Worm (Caenorhabditis elegans) whole organism, L3 larva: Measurements from ENCODE around the gene tag-209.

Experiments
- ZK546.5 ChIP-seq: sonication (generic microtip); optimal IDR thresholded peaks from 2 replicates; lab custom pipeline; 2017; ENCODE audit warnings: missing biosample characterization, missing genetic modification characterization
- ama-1 ChIP-seq: fragments of 150-350 bp; optimal IDR thresholded peaks from 2 replicates; lab custom pipeline; 2018
- ceh-16 ChIP-seq: sonication (generic microtip); optimal IDR thresholded peaks from 2 replicates; lab custom pipeline; 2017; ENCODE audit warnings: missing biosample characterization, missing genetic modification characterization
- fkh-10 ChIP-seq: sonication (generic microtip); optimal IDR thresholded peaks from 2 replicates; lab custom pipeline; 2017; ENCODE audit warnings: missing biosample characterization, missing genetic modification reagents, missing genetic modification characterization
- jun-1 ChIP-seq: fragments of 150-350 bp; optimal IDR thresholded peaks from 2 replicates; lab custom pipeline; 2014; ENCODE audit warnings: missing biosample characterization, missing genetic modification reagents, missing genetic modification characterization
- mdl-1 ChIP-seq: fragments of 150-350 bp; optimal IDR thresholded peaks from 2 replicates; lab custom pipeline; 2014; ENCODE audit warnings: missing biosample characterization, missing genetic modification characterization
- nfya-1 ChIP-seq: sonication (generic microtip); optimal IDR thresholded peaks from 2 replicates; lab custom pipeline; 2017; ENCODE audit warnings: missing genetic modification characterization, mild to moderate bottlenecking, missing compliant biosample characterization, antibody characterized with exemption, moderate library complexity; ENCODE audit not compliant: insufficient read depth
- nhr-77 ChIP-seq: fragments of 150-350 bp; optimal IDR thresholded peaks from 2 replicates; lab custom pipeline; 2014; ENCODE audit warnings: missing biosample characterization, missing genetic modification characterization
- sea-2 ChIP-seq: fragments of 150-350 bp; sonication (generic microtip); optimal IDR thresholded peaks from 4 replicates; lab custom pipeline; 2014; ENCODE audit warnings: missing biosample characterization, missing genetic modification reagents, missing genetic modification characterization

DNA sequence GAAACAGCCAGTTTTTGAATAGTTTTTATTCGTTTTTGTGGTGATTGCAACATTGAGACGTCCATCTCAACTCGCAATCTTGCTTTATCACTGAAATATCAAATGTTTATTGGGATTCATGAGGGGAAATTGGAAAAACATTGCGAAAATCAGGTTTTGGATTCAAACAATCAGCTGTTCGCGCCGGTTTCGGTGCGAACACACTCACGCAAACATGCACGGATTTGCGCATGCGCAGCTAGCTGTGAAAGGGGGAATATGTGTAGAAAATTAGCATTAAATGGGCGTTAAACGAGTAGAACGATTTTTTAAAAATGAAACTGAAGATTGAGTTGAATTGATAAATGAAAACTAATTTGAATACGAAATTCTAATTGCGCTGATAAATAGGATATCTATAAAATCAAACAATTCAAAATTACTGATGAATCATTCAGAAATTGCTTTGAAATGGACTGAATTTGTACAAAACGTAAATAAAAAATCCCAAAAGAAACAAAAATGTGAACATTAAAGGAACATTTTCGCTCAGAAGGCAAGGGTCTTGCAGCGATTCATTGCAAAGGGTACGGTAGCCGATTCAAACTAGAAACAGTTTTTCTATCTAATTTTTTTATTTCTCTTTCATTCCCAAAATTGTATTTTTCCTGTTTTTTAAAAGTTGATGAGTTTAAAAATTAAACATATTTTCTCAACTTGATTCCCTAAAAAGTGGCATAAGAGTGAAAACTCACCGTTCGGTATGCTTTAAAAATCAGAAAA, 3.7 kb upstream of the tag-209 start, which contains the start of gene ect-2:
- TF ChIP-seq nfya-1 (tag; lab: Kevin White, UChicago) = peak; percentile 34
- no peak for TF ChIP-seq nhr-77 (tag; lab: Kevin White, UChicago)
- no peak for TF ChIP-seq ceh-16
- no peak for TF ChIP-seq mdl-1 (tag; lab: Kevin White, UChicago)
- TF ChIP-seq ama-1 (lab: Kevin White, UChicago) = no peak
- no peak for TF ChIP-seq fkh-10 (GFP tag; lab: Kevin White, UChicago)
- no peak for TF ChIP-seq ZK546.5 (tag; lab: Kevin White, UChicago)
- no peak for TF ChIP-seq jun-1
- TF ChIP-seq sea-2 (GFP tag; lab: Kevin White, UChicago) = no peak
